Worm (Caenorhabditis elegans) whole organism, young adult: Measurements from ENCODE around the gene Y66D12A.21.

ENCODE experiments used
- B0336.3 ChIP-seq: fragments of 200-800 bp; sonication (Bioruptor generic); IDR thresholded peaks from 2 replicates; pipeline ENCODE4 v1.3.6; 2022; ENCODE audit warnings: missing genetic modification characterization, missing compliant biosample characterization
- C06A6.2 ChIP-seq: fragments of 200-800 bp; sonication (Bioruptor generic); conservative IDR thresholded peaks from 2 replicates; pipeline ENCODE4 v1.3.6; 2022; ENCODE audit warnings: missing genetic modification characterization, missing compliant biosample characterization
- D2030.7 ChIP-seq: fragments of 200-800 bp; sonication (Bioruptor generic); IDR thresholded peaks from 2 replicates; pipeline ENCODE4 v1.3.6; 2022; ENCODE audit warnings: missing genetic modification reagents, missing genetic modification characterization, missing compliant biosample characterization
- F33H1.4 ChIP-seq: fragments of 200-800 bp; sonication (Bioruptor generic); IDR thresholded peaks from 2 replicates; pipeline ENCODE4 v1.3.6; 2022; ENCODE audit warnings: missing genetic modification reagents, missing genetic modification characterization, missing compliant biosample characterization
- Y53G8AR.9 ChIP-seq: fragments of 200-800 bp; sonication (Bioruptor generic); conservative IDR thresholded peaks from 2 replicates; pipeline ENCODE4 v1.3.6; 2022; ENCODE audit warnings: missing genetic modification reagents, missing genetic modification characterization, missing compliant biosample characterization
- Y67H2A.10 ChIP-seq: fragments of 200-800 bp; sonication (Bioruptor generic); conservative IDR thresholded peaks from 2 replicates; pipeline ENCODE4 v1.3.6; 2022; ENCODE audit warnings: missing genetic modification reagents, missing genetic modification characterization, missing compliant biosample characterization
- ZK185.1 ChIP-seq: sonication (generic microtip); optimal IDR thresholded peaks from 2 replicates; lab custom pipeline; 2016; ENCODE audit warnings: mild to moderate bottlenecking, missing genetic modification characterization, missing compliant biosample characterization; ENCODE audit not compliant: poor library complexity, severe bottlenecking
- akir-1 ChIP-seq: fragments of 200-800 bp; sonication (Bioruptor generic); optimal IDR thresholded peaks from 2 replicates; lab custom pipeline; 2018; ENCODE audit warnings: mild to moderate bottlenecking, missing genetic modification characterization, moderate library complexity, missing compliant biosample characterization
- ama-1 ChIP-seq, 3 experiments: fragments of 150-350 bp in 1 of 3; sonication (generic microtip) in 2 of 3; optimal IDR thresholded peaks; 2 replicates each; lab custom pipeline; 2014 to 2018; ENCODE audit warnings: missing biosample characterization in 2 of 3, missing genetic modification characterization in 2 of 3, missing genetic modification reagents in 2 of 3
- aptf-3 ChIP-seq: fragments of 200-800 bp; sonication (Bioruptor generic); IDR thresholded peaks from 2 replicates; pipeline ENCODE4 v1.3.6; 2022; ENCODE audit warnings: missing genetic modification characterization, missing compliant biosample characterization
- athp-1 ChIP-seq: sonication (generic microtip); optimal IDR thresholded peaks from 2 replicates; lab custom pipeline; 2017; ENCODE audit warnings: mild to moderate bottlenecking, missing genetic modification characterization, missing compliant biosample characterization
- bed-1 ChIP-seq: fragments of 200-800 bp; sonication (Bioruptor generic); IDR thresholded peaks from 2 replicates; pipeline ENCODE4 v1.3.6; 2022; ENCODE audit warnings: missing genetic modification reagents, missing genetic modification characterization, missing compliant biosample characterization
- ccch-3 ChIP-seq: fragments of 200-800 bp; sonication (Bioruptor generic); optimal IDR thresholded peaks from 2 replicates; lab custom pipeline; 2018; ENCODE audit warnings: mild to moderate bottlenecking, missing genetic modification characterization, missing compliant biosample characterization
- ceh-100 ChIP-seq: fragments of 200-800 bp; sonication (Bioruptor generic); IDR thresholded peaks from 2 replicates; pipeline ENCODE4 v1.3.6; 2022; ENCODE audit warnings: missing genetic modification reagents, missing genetic modification characterization, missing compliant biosample characterization
- ceh-91 ChIP-seq: fragments of 200-800 bp; sonication (Bioruptor generic); IDR thresholded peaks from 2 replicates; pipeline ENCODE4 v1.3.6; 2022; ENCODE audit warnings: missing genetic modification reagents, missing genetic modification characterization, missing compliant biosample characterization
- dox-1 ChIP-seq: fragments of 200-800 bp; sonication (Bioruptor generic); IDR thresholded peaks from 2 replicates; pipeline ENCODE4 v1.3.6; 2022; ENCODE audit warnings: missing genetic modification reagents, missing genetic modification characterization, missing compliant biosample characterization
- egl-18 ChIP-seq: fragments of 200-800 bp; sonication (Bioruptor generic); IDR thresholded peaks from 2 replicates; pipeline ENCODE4 v1.3.6; 2022; ENCODE audit warnings: missing genetic modification reagents, missing genetic modification characterization, missing compliant biosample characterization
- fkh-3 ChIP-seq: sonication (generic microtip); optimal IDR thresholded peaks from 2 replicates; lab custom pipeline; 2016; ENCODE audit warnings: mild to moderate bottlenecking, missing genetic modification characterization, missing compliant biosample characterization
- hlh-26 ChIP-seq: fragments of 200-800 bp; sonication (Bioruptor generic); conservative IDR thresholded peaks from 2 replicates; pipeline ENCODE4 v1.3.6; 2022; ENCODE audit warnings: missing genetic modification reagents, missing genetic modification characterization, missing compliant biosample characterization
- hmg-20 ChIP-seq: fragments of 200-800 bp; sonication (Bioruptor generic); IDR thresholded peaks from 2 replicates; pipeline ENCODE4 v1.3.6; 2022; ENCODE audit warnings: missing genetic modification reagents, missing genetic modification characterization, missing compliant biosample characterization
- hrde-1 ChIP-seq: sonication (generic microtip); optimal IDR thresholded peaks from 2 replicates; lab custom pipeline; 2016; ENCODE audit warnings: missing genetic modification characterization, mild to moderate bottlenecking, missing compliant biosample characterization, moderate library complexity, missing genotype, missing genetic modification reagents, borderline replicate concordance
- lin-54 ChIP-seq: fragments of 200-800 bp; sonication (Bioruptor generic); optimal IDR thresholded peaks from 2 replicates; lab custom pipeline; 2018; ENCODE audit warnings: mild to moderate bottlenecking, missing genetic modification characterization, missing compliant biosample characterization
- lsl-1 ChIP-seq: fragments of 200-800 bp; sonication (Bioruptor generic); optimal IDR thresholded peaks from 2 replicates; lab custom pipeline; 2018; ENCODE audit warnings: mild to moderate bottlenecking, missing genetic modification characterization, moderate library complexity, missing compliant biosample characterization
- madf-3 ChIP-seq: fragments of 200-800 bp; sonication (Bioruptor generic); IDR thresholded peaks from 2 replicates; pipeline ENCODE4 v1.3.6; 2022; ENCODE audit warnings: missing genetic modification reagents, missing genetic modification characterization, missing compliant biosample characterization
- madf-6 ChIP-seq: fragments of 200-800 bp; sonication (Bioruptor generic); IDR thresholded peaks from 2 replicates; pipeline ENCODE4 v1.3.6; 2022; ENCODE audit warnings: missing genetic modification reagents, missing genetic modification characterization, missing compliant biosample characterization
- mel-28 ChIP-seq: sonication (generic microtip); optimal IDR thresholded peaks from 2 replicates; lab custom pipeline; 2016; ENCODE audit warnings: borderline replicate concordance, mild to moderate bottlenecking, missing genetic modification characterization, missing compliant biosample characterization
- nhr-120 ChIP-seq: fragments of 200-800 bp; sonication (Bioruptor generic); IDR thresholded peaks from 2 replicates; pipeline ENCODE4 v1.3.6; 2022; ENCODE audit warnings: missing genetic modification characterization, missing compliant biosample characterization
- nhr-80 ChIP-seq: sonication (generic microtip); optimal IDR thresholded peaks from 2 replicates; lab custom pipeline; 2016; ENCODE audit warnings: missing genetic modification characterization, missing compliant biosample characterization
- repo-1 ChIP-seq: sonication (generic microtip); optimal IDR thresholded peaks from 2 replicates; lab custom pipeline; 2017; ENCODE audit warnings: mild to moderate bottlenecking, missing genetic modification characterization, missing compliant biosample characterization
- sea-2 ChIP-seq: fragments of 200-800 bp; sonication (Bioruptor generic); IDR thresholded peaks from 2 replicates; pipeline ENCODE4 v1.3.6; 2022; ENCODE audit warnings: missing genetic modification characterization, missing compliant biosample characterization
- snpc-1.3 ChIP-seq: sonication (generic microtip); optimal IDR thresholded peaks from 2 replicates; lab custom pipeline; 2017; ENCODE audit warnings: missing genetic modification characterization, mild to moderate bottlenecking, missing compliant biosample characterization, antibody characterized with exemption, moderate library complexity, missing genotype, missing genetic modification reagents; ENCODE audit not compliant: insufficient read depth
- snpc-4 ChIP-seq, 5 experiments: fragments of 150-350 bp in 1 of 5; sonication (generic microtip) in 4 of 5; optimal IDR thresholded peaks; 2 replicates each; lab custom pipeline; 2014 to 2018; ENCODE audit warnings: missing genetic modification characterization in 5 of 5, missing biosample characterization in 3 of 5, antibody characterized with exemption in 2 of 5, mild to moderate bottlenecking in 2 of 5, missing compliant biosample characterization in 2 of 5, missing genotype in 2 of 5, moderate library complexity in 2 of 5, missing genetic modification reagents in 1 of 5
- tbp1 ChIP-seq: fragments of 200-800 bp; sonication (Bioruptor generic); optimal IDR thresholded peaks from 2 replicates; lab custom pipeline; 2018; ENCODE audit warnings: mild to moderate bottlenecking, missing genetic modification characterization, missing compliant biosample characterization
- xnd-1 ChIP-seq: sonication (generic microtip); optimal IDR thresholded peaks from 2 replicates; lab custom pipeline; 2016; ENCODE audit warnings: missing genotype, missing genetic modification reagents, missing genetic modification characterization, missing compliant biosample characterization
- ztf-22 ChIP-seq: fragments of 200-800 bp; sonication (Bioruptor generic); optimal IDR thresholded peaks from 2 replicates; lab custom pipeline; 2018; ENCODE audit warnings: mild to moderate bottlenecking, missing genetic modification characterization, moderate library complexity, missing compliant biosample characterization
- ztf-25 ChIP-seq: fragments of 200-800 bp; sonication (Bioruptor generic); IDR thresholded peaks from 2 replicates; pipeline ENCODE4 v1.3.6; 2022; ENCODE audit warnings: missing genetic modification reagents, missing genetic modification characterization, missing compliant biosample characterization

Gene Y66D12A.21

DNA sequence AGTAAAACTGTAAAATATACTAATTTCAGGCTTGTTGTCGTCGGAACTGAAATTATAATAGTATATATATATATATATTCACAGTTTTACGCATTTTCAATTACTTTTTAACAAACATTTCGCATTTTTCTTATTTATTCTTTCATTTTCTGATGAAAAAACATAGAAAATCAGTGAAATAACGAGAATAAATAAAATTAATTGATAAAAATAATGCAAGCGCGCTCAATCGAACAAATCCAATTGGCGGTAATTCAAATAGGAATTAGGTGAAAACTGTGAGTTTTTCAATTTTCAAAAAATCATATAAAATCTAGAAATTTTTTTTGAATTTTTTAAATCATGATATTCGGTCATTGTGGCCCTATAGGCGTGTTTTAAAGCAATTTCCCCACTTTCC is 5.0 kb upstream of the Y66D12A.21 start:
- TF ChIP-seq ztf-25 (GFP tag; lab: Robert Waterston, UW): no peak
- TF ChIP-seq nhr-120 (GFP tag; lab: Robert Waterston, UW): no peak
- TF ChIP-seq madf-3 (GFP tag; lab: Robert Waterston, UW): no peak
- TF ChIP-seq athp-1 (tag; lab: Kevin White, UChicago): no peak
- no peak for TF ChIP-seq tbp1 (GFP tag; lab: Kevin White, UChicago)
- TF ChIP-seq ZK185.1 (tag; lab: Kevin White, UChicago): no peak
- no peak for TF ChIP-seq hlh-26 (GFP tag; lab: Robert Waterston, UW)
- no peak for TF ChIP-seq snpc-1.3 (tag; lab: Kevin White, UChicago)
- no peak for TF ChIP-seq ceh-91
- TF ChIP-seq Y67H2A.10 (GFP tag; lab: Robert Waterston, UW): no peak
- no peak for TF ChIP-seq hrde-1 (tag; lab: Kevin White, UChicago)
- TF ChIP-seq B0336.3 (GFP tag; lab: Robert Waterston, UW): no peak
- no peak for TF ChIP-seq egl-18 (GFP tag; lab: Robert Waterston, UW)
- TF ChIP-seq aptf-3 (GFP tag; lab: Robert Waterston, UW): no peak
- TF ChIP-seq, all 124 proteins: peak for 0

DNA sequence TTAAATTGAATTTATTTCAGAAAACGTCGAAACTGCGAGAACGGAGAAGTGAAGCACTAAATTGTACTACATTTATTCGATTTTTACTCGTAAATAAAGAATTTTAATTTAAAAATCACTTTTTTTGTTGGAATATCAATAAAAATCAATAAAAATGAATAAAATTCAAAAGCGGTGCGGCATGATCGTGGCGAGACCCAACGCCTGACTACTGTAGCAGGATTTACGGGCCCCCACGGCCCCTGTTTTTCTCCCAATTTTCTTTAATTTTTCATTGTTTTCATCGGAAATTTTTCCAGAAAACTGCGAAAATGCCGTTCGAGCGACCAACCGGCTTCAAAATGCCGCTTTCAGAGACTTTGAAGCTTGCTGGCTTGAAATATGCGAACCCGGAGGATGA is 3.7 kb upstream of the Y66D12A.21 start, which contains the start of gene Y66D12A.19:
TSS of gene Y66D12A.19 (plus strand) at position 266 of the 400 bp plus-strand sequence.
- TF ChIP-seq F33H1.4 (GFP tag; lab: Robert Waterston, UW): peak; percentile 77
- peak; percentile 21; the same call in 1 of the 2 replicates for TF ChIP-seq madf-6 (GFP tag; lab: Robert Waterston, UW)
- TF ChIP-seq C06A6.2 (GFP tag; lab: Robert Waterston, UW): no peak
- peak; percentile 26; the same call in 1 of the 2 replicates for TF ChIP-seq D2030.7
- TF ChIP-seq ceh-100: no peak
- TF ChIP-seq lsl-1 (GFP tag; lab: Kevin White, UChicago): peak; percentile 73
- peak; percentile 7 for TF ChIP-seq lin-54 (GFP tag; lab: Kevin White, UChicago)

DNA sequence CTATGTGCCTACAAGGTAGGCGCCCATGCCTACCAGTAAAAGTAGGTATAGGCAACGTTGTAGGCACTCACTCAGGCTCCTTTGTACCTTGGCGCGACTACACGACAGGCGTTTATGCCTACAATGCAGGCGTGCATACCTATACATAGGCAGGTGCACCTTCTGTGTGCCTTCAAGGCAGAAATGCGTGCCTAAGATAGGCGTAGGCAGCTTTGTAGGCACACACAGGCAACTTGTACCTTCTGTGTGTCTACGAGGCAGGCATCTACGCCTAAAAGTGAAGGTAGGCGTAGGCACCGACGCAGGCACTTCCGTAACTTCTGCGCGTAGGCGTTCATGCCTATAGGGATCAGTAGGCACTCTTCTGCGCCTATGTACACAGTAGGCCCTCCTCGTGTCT is 519 bp upstream of the Y66D12A.21 start:
- no peak for TF ChIP-seq egl-18 (GFP tag; lab: Robert Waterston, UW)
- no peak for TF ChIP-seq hmg-20 (GFP tag; lab: Robert Waterston, UW)
- no peak for TF ChIP-seq ztf-22
- 0 out of 2 replicates have a peak, but pooled peaks have one; percentile 6 for TF ChIP-seq sea-2 (GFP tag; lab: Robert Waterston, UW)
- TF ChIP-seq bed-1 (GFP tag; lab: Robert Waterston, UW): no peak

DNA sequence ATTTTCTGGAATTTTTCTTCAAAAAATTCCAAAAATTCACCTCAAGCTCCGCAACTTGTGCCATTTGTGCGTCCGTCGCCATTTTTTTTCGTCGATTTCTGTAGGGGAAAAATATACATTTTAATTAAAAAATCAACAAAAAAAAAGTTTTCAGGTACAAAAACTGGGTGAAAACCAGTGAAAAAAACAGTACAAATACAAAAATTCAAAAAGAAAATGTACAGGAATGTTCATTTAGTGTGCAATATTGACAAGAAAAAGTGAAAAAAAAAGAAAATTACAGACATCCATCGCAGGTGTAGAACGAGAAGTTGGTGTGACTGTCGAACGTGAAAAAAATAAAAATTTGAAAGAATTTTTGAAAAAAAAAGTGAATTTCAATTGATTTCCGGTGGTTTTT is 2.3 kb downstream of the Y66D12A.21 start, which contains the start of gene tin-10:
TSS of gene tin-10 (minus strand) at position 101 of the 400 bp plus-strand sequence.
- TF ChIP-seq C06A6.2 (GFP tag; lab: Robert Waterston, UW) (no peak), ccch-3 (GFP tag; lab: Kevin White, UChicago) (no peak), Y53G8AR.9 (GFP tag; lab: Robert Waterston, UW) (no peak), ama-1 (optimal IDR thresholded peaks at IDR 0.05; lab: Kevin White, UChicago) (no peak), ama-1 (GFP tag; optimal IDR thresholded peaks at IDR 0.05; lab: Kevin White, UChicago) (no peak), snpc-4 (GFP tag; optimal IDR thresholded peaks at IDR 0.05; lab: Kevin White, UChicago) (no peak), snpc-4 (tag; optimal IDR thresholded peaks at IDR 0.05; lab: Kevin White, UChicago) (no peak), nhr-80 (tag; lab: Kevin White, UChicago) (no peak)

DNA sequence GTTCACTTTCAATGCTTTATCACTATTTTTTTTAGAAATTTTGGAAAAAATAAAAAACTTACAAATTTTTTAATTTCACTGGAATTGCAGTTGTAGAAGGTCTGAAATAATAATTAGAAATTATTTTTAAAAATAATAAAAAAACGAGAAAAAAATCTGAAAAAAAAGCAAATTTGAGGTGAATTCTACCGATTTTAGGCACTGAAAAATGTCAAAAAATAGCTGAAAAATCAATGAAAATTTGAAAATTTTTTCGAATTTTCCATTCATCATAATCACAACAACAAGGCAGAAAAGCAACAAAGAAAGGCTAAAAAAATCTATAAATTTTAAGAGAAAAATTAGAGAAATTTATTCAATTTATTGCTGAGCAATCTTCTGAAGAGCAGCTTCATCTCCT is 4.5 kb downstream of the Y66D12A.21 start, which contains the start of gene nars-2:
TSS of gene nars-2 (minus strand) at position 101 of the 400 bp plus-strand sequence.
- no peak for TF ChIP-seq hlh-26 (GFP tag; lab: Robert Waterston, UW)
- no peak for TF ChIP-seq mel-28 (tag; lab: Kevin White, UChicago)
- no peak for TF ChIP-seq fkh-3 (tag; lab: Kevin White, UChicago)
- TF ChIP-seq repo-1 (tag; lab: Kevin White, UChicago): no peak
- no peak for TF ChIP-seq xnd-1 (tag; lab: Kevin White, UChicago)
- no peak for TF ChIP-seq dox-1 (GFP tag; lab: Robert Waterston, UW)
- TF ChIP-seq akir-1 (GFP tag; lab: Kevin White, UChicago): no peak
